Fruit fly (Drosophila melanogaster): Measurements from ENCODE around the gene tinc.

- TF ChIP-seq Hr96 (GFP tag; optimal IDR thresholded peaks at IDR 0.05), result no peak
- TF ChIP-seq Crg-1 (GFP tag; optimal IDR thresholded peaks at IDR 0.05), result no peak
- TF ChIP-seq Clk (GFP tag; optimal IDR thresholded peaks at IDR 0.05), result no peak
- no peak for TF ChIP-seq CG1620 (GFP tag; optimal IDR thresholded peaks at IDR 0.05)
- no peak for TF ChIP-seq CG7101 (tag; optimal IDR thresholded peaks at IDR 0.05)
- no peak for TF ChIP-seq toe (GFP tag; optimal IDR thresholded peaks at IDR 0.05)
- TF ChIP-seq CG7045 (GFP tag; optimal IDR thresholded peaks at IDR 0.05), result no peak
- no peak for TF ChIP-seq pad (GFP tag; optimal IDR thresholded peaks at IDR 0.05)
- TF ChIP-seq Mnt (GFP tag; optimal IDR thresholded peaks at IDR 0.05), result no peak
- TF ChIP-seq CG12768 (GFP tag; optimal IDR thresholded peaks at IDR 0.05), result no peak
- TF ChIP-seq kay (GFP tag; ENCODE audit: borderline replicate concordance), result no peak
- TF ChIP-seq cnc (optimal IDR thresholded peaks at IDR 0.05), result no peak
These were observed 89.7 kb downstream of the tinc start for dm6 chr3R:17901049-17901448.

Measured in whole organism, adult.